Worm (Caenorhabditis elegans) whole organism, young adult: ENCODE results near the gene T19D12.6.

Experiments
- athp-1 ChIP-seq: sonication (generic microtip); optimal IDR thresholded peaks from 2 replicates; lab custom pipeline; 2017; ENCODE audit warnings: mild to moderate bottlenecking, missing genetic modification characterization, missing compliant biosample characterization
- egl-44 ChIP-seq: fragments of 200-800 bp; sonication (Bioruptor generic); IDR thresholded peaks from 2 replicates; pipeline ENCODE4 v1.3.6; 2022; ENCODE audit warnings: missing genetic modification reagents, missing genetic modification characterization, missing compliant biosample characterization
- nfya-1 ChIP-seq: sonication (generic microtip); optimal IDR thresholded peaks from 2 replicates; lab custom pipeline; 2017; ENCODE audit warnings: antibody characterized with exemption, missing compliant biosample characterization, missing genetic modification characterization, borderline replicate concordance; ENCODE audit not compliant: insufficient read depth
- unc-62 ChIP-seq: fragments of 150-350 bp; optimal IDR thresholded peaks from 2 replicates; lab custom pipeline; 2014; ENCODE audit warnings: missing biosample characterization, missing genetic modification reagents, missing genetic modification characterization

- TF ChIP-seq unc-62 (GFP tag; lab: Kevin White, UChicago) (no peak), nfya-1 (tag; lab: Kevin White, UChicago) (no peak), athp-1 (tag; lab: Kevin White, UChicago) (no peak), egl-44 (no peak)
These were observed 33.5 kb downstream of the T19D12.6 start, which contains the start of gene epg-5 for ce11 chrII:6609315-6609842.
